Fruit fly (Drosophila melanogaster) whole organism, embryonic: ENCODE measurements around the gene dsx.

Source experiments
- Abd-B ChIP-seq: fragments of 200-800 bp; sonication (Bioruptor generic); optimal IDR thresholded peaks from 2 replicates; lab custom pipeline; 2018; ENCODE audit warnings: missing biosample characterization, mild to moderate bottlenecking, missing genetic modification characterization, moderate library complexity
- Atf6 ChIP-seq: fragments of 200-800 bp; sonication (Bioruptor generic); IDR thresholded peaks from 2 replicates; pipeline ENCODE4 v1.3.6; 2022; ENCODE audit warnings: missing biosample characterization, missing genetic modification characterization
- Awh ChIP-seq: fragments of 200-800 bp; sonication (Bioruptor generic); IDR thresholded peaks from 2 replicates; pipeline ENCODE4, ENCODE4 v1.3.6; 2022; ENCODE audit warnings: missing biosample characterization, missing genetic modification characterization
- BEAF-32 ChIP-seq: fragments of 200-800 bp; sonication (Bioruptor generic); optimal IDR thresholded peaks from 3 replicates; lab custom pipeline; 2017; ENCODE audit warnings: missing biosample characterization, missing genetic modification characterization, mild to moderate bottlenecking, moderate library complexity, missing genetic modification reagents
- Bteb2 ChIP-seq: fragments of 200-800 bp; sonication (Bioruptor generic); optimal IDR thresholded peaks from 2 replicates; lab custom pipeline; 2016; ENCODE audit warnings: missing biosample characterization, missing genetic modification characterization
- CG10543 ChIP-seq: fragments of 200-800 bp; sonication (Bioruptor generic); optimal IDR thresholded peaks from 3 replicates; lab custom pipeline; 2017; ENCODE audit warnings: missing biosample characterization, mild to moderate bottlenecking, missing genetic modification characterization, moderate library complexity
- CG12155 ChIP-seq: fragments of 200-800 bp; sonication (Bioruptor generic); optimal IDR thresholded peaks from 3 replicates; lab custom pipeline; 2016; ENCODE audit warnings: missing biosample characterization, missing genetic modification characterization
- CG12299 ChIP-seq: fragments of 200-800 bp; sonication (Bioruptor generic); optimal IDR thresholded peaks from 2 replicates; lab custom pipeline; 2018; ENCODE audit warnings: missing biosample characterization, mild to moderate bottlenecking, missing genetic modification characterization
- CG14860 ChIP-seq: fragments of 200-800 bp; sonication (Bioruptor generic); IDR thresholded peaks from 3 replicates; pipeline ENCODE4 v1.3.6; 2022; ENCODE audit warnings: missing biosample characterization, missing genetic modification characterization; ENCODE audit not compliant: partially characterized antibody
- CG1529 ChIP-seq: fragments of 200-800 bp; sonication (Bioruptor generic); optimal IDR thresholded peaks from 3 replicates; lab custom pipeline; 2018; ENCODE audit warnings: missing biosample characterization, missing genetic modification characterization
- CG16813 ChIP-seq: fragments of 200-800 bp; sonication (Bioruptor generic); IDR thresholded peaks from 3 replicates; pipeline ENCODE4 v1.3.6; 2022; ENCODE audit warnings: missing biosample characterization, missing genetic modification characterization; ENCODE audit not compliant: partially characterized antibody
- CG17912 ChIP-seq: fragments of 200-800 bp; sonication (Bioruptor generic); optimal IDR thresholded peaks from 2 replicates; lab custom pipeline; 2018; ENCODE audit warnings: missing biosample characterization, mild to moderate bottlenecking, missing genetic modification characterization
- CG32772 ChIP-seq: fragments of 200-800 bp; sonication (Bioruptor generic); IDR thresholded peaks from 2 replicates; pipeline ENCODE4 v1.3.6; 2022; ENCODE audit warnings: missing biosample characterization, missing genetic modification characterization
- CG3407 ChIP-seq: fragments of 200-800 bp; sonication (Bioruptor generic); optimal IDR thresholded peaks from 2 replicates; lab custom pipeline; 2018; ENCODE audit warnings: missing biosample characterization, mild to moderate bottlenecking, missing genetic modification characterization
- CG3995 ChIP-seq: fragments of 200-800 bp; sonication (Bioruptor generic); optimal IDR thresholded peaks from 3 replicates; lab custom pipeline; 2016; ENCODE audit warnings: missing biosample characterization, missing genetic modification characterization
- CG5953 ChIP-seq: fragments of 200-800 bp; sonication (Bioruptor generic); IDR thresholded peaks from 2 replicates; pipeline ENCODE4 v1.3.6; 2022; ENCODE audit warnings: missing biosample characterization, missing genetic modification characterization
- CG7271 ChIP-seq: fragments of 200-800 bp; sonication (Bioruptor generic); optimal IDR thresholded peaks from 2 replicates; lab custom pipeline; 2018; ENCODE audit warnings: missing biosample characterization, mild to moderate bottlenecking, missing genetic modification characterization, moderate library complexity
- CG8944 ChIP-seq: fragments of 200-800 bp; sonication (Bioruptor generic); optimal IDR thresholded peaks from 3 replicates; lab custom pipeline; 2016; ENCODE audit warnings: missing biosample characterization, missing genetic modification characterization
- Camta ChIP-seq: fragments of 200-800 bp; sonication (Bioruptor generic); optimal IDR thresholded peaks from 2 replicates; lab custom pipeline; 2016; ENCODE audit warnings: missing biosample characterization, missing genetic modification characterization
- Chrac-16 ChIP-seq: fragments of 200-800 bp; sonication (Bioruptor generic); optimal IDR thresholded peaks from 3 replicates; lab custom pipeline; 2016; ENCODE audit warnings: missing biosample characterization, missing genetic modification characterization
- Dp ChIP-seq: fragments of 200-800 bp; sonication (Bioruptor generic); optimal IDR thresholded peaks from 2 replicates; lab custom pipeline; 2018; ENCODE audit warnings: missing biosample characterization, mild to moderate bottlenecking, missing genetic modification characterization, moderate library complexity
- E2f2 ChIP-seq: fragments of 200-800 bp; sonication (Bioruptor generic); IDR thresholded peaks from 2 replicates; pipeline ENCODE4 v1.3.6; 2022; ENCODE audit warnings: missing biosample characterization, missing genetic modification characterization
- Ets97D ChIP-seq: fragments of 200-800 bp; sonication (Bioruptor generic); optimal IDR thresholded peaks from 3 replicates; lab custom pipeline; 2016; ENCODE audit warnings: missing biosample characterization, missing genetic modification characterization
- HmgD ChIP-seq: fragments of 200-800 bp; sonication (Bioruptor generic); optimal IDR thresholded peaks from 3 replicates; lab custom pipeline; 2016; ENCODE audit warnings: missing biosample characterization, missing genetic modification characterization
- Hr51 ChIP-seq, 2 experiments: fragments of 200-800 bp; sonication (Bioruptor generic); optimal IDR thresholded peaks; 2 replicates in 1 of 2; 3 replicates in 1 of 2; lab custom pipeline; 2016 to 2018; ENCODE audit warnings: missing biosample characterization in 2 of 2, missing genetic modification characterization in 2 of 2, mild to moderate bottlenecking in 1 of 2, moderate library complexity in 1 of 2
- Lpt ChIP-seq: fragments of >200 bp; optimal IDR thresholded peaks from 2 replicates; lab custom pipeline; 2018; ENCODE audit warnings: missing biosample characterization, missing genetic modification characterization
- Oaz ChIP-seq: fragments of 200-800 bp; sonication (Bioruptor generic); IDR thresholded peaks from 2 replicates; pipeline ENCODE4 v1.3.6; 2022; ENCODE audit warnings: missing biosample characterization, missing genetic modification characterization
- Ptx1 ChIP-seq: fragments of 200-800 bp; sonication (Bioruptor generic); IDR thresholded peaks from 2 replicates; pipeline ENCODE4 v1.3.6; 2022; ENCODE audit warnings: missing biosample characterization, missing genetic modification characterization
- Sry-β ChIP-seq: fragments of 200-800 bp; sonication (Bioruptor generic); optimal IDR thresholded peaks from 2 replicates; lab custom pipeline; 2018; ENCODE audit warnings: missing biosample characterization, mild to moderate bottlenecking, missing genetic modification characterization, moderate library complexity
- Xbp1 ChIP-seq: fragments of 200-800 bp; sonication (Bioruptor generic); optimal IDR thresholded peaks from 3 replicates; lab custom pipeline; 2016; ENCODE audit warnings: missing biosample characterization, mild to moderate bottlenecking, missing genetic modification characterization
- Xrp1 ChIP-seq: fragments of 200-800 bp; sonication (Bioruptor generic); IDR thresholded peaks from 2 replicates; pipeline ENCODE4 v1.3.6; 2022; ENCODE audit warnings: missing biosample characterization, missing genetic modification characterization
- YL-1 ChIP-seq: fragments of 200-800 bp; sonication (Bioruptor generic); optimal IDR thresholded peaks from 3 replicates; lab custom pipeline; 2017; ENCODE audit warnings: missing biosample characterization, mild to moderate bottlenecking, missing genetic modification characterization
- ab ChIP-seq: fragments of 200-800 bp; sonication (Bioruptor generic); optimal IDR thresholded peaks from 2 replicates; lab custom pipeline; 2016; ENCODE audit warnings: missing biosample characterization, missing genetic modification characterization
- chinmo ChIP-seq: fragments of 200-800 bp; sonication (Bioruptor generic); IDR thresholded peaks from 4 replicates; pipeline ENCODE4 v1.3.6; 2022; ENCODE audit warnings: missing biosample characterization, missing genetic modification characterization; ENCODE audit not compliant: partially characterized antibody
- ems ChIP-seq: fragments of 200-800 bp; sonication (Bioruptor generic); optimal IDR thresholded peaks from 3 replicates; lab custom pipeline; 2016; ENCODE audit warnings: missing biosample characterization, missing genetic modification characterization
- fu2 ChIP-seq: fragments of 200-800 bp; sonication (Bioruptor generic); optimal IDR thresholded peaks from 2 replicates; lab custom pipeline; 2016; ENCODE audit warnings: missing biosample characterization, missing genetic modification characterization
- gcm2 ChIP-seq: fragments of 200-800 bp; sonication (Bioruptor generic); optimal IDR thresholded peaks from 2 replicates; lab custom pipeline; 2016; ENCODE audit warnings: missing biosample characterization, missing genetic modification characterization
- gt ChIP-seq: fragments of 200-800 bp; sonication (Bioruptor generic); IDR thresholded peaks from 2 replicates; pipeline ENCODE4 v1.3.6; 2022; ENCODE audit warnings: missing biosample characterization, missing genetic modification characterization
- inv ChIP-seq: fragments of 200-800 bp; sonication (Bioruptor generic); IDR thresholded peaks from 2 replicates; pipeline ENCODE4 v1.3.6; 2022; ENCODE audit warnings: missing biosample characterization, missing genetic modification characterization; ENCODE audit not compliant: partially characterized antibody
- jumu ChIP-seq: fragments of 200-800 bp; sonication (Bioruptor generic); optimal IDR thresholded peaks from 3 replicates; lab custom pipeline; 2016; ENCODE audit warnings: missing biosample characterization, missing genetic modification characterization
- lab ChIP-seq: fragments of 200-800 bp; sonication (Bioruptor generic); optimal IDR thresholded peaks from 3 replicates; lab custom pipeline; 2017; ENCODE audit warnings: missing biosample characterization, missing genetic modification characterization, mild to moderate bottlenecking, moderate library complexity, missing genetic modification reagents
- lola ChIP-seq, 3 experiments: fragments of >200 bp in 2 of 3; fragments of 200-800 bp in 1 of 3; sonication (Bioruptor generic) in 1 of 3; optimal IDR thresholded peaks; 2 replicates each; lab custom pipeline; 2017 to 2019; ENCODE audit warnings: missing biosample characterization in 3 of 3, missing genetic modification characterization in 3 of 3, mild to moderate bottlenecking in 1 of 3, moderate library complexity in 1 of 3
- nerfin-2 ChIP-seq: fragments of 200-800 bp; sonication (Bioruptor generic); IDR thresholded peaks from 2 replicates; pipeline ENCODE4 v1.3.6; 2022; ENCODE audit warnings: missing biosample characterization, missing genetic modification characterization; ENCODE audit not compliant: partially characterized antibody
- nmo ChIP-seq: fragments of 200-800 bp; sonication (Bioruptor generic); optimal IDR thresholded peaks from 2 replicates; lab custom pipeline; 2018; ENCODE audit warnings: missing biosample characterization, mild to moderate bottlenecking, missing genetic modification characterization, moderate library complexity
- onecut ChIP-seq: fragments of 200-800 bp; sonication (Bioruptor generic); IDR thresholded peaks from 2 replicates; pipeline ENCODE4 v1.3.6; 2022; ENCODE audit warnings: missing biosample characterization, missing genetic modification characterization
- phol ChIP-seq: fragments of 200-800 bp; sonication (Bioruptor generic); optimal IDR thresholded peaks from 3 replicates; lab custom pipeline; 2018; ENCODE audit warnings: missing biosample characterization, mild to moderate bottlenecking, missing genetic modification characterization, moderate library complexity
- pum ChIP-seq: fragments of 200-800 bp; sonication (Bioruptor generic); optimal IDR thresholded peaks from 2 replicates; lab custom pipeline; 2016; ENCODE audit warnings: missing biosample characterization, missing genetic modification characterization
- pzg ChIP-seq: fragments of 200-800 bp; sonication (Bioruptor generic); optimal IDR thresholded peaks from 3 replicates; lab custom pipeline; 2018; ENCODE audit warnings: missing biosample characterization, mild to moderate bottlenecking, missing genetic modification characterization, moderate library complexity
- tgo ChIP-seq: fragments of 200-800 bp; sonication (Bioruptor generic); IDR thresholded peaks from 3 replicates; pipeline ENCODE4 v1.3.6; 2022; ENCODE audit warnings: missing biosample characterization, missing genetic modification characterization
- wor ChIP-seq: fragments of 200-800 bp; sonication (Bioruptor generic); IDR thresholded peaks from 2 replicates; pipeline ENCODE4 v1.3.6; 2022; ENCODE audit warnings: missing biosample characterization, missing genetic modification characterization
- zen ChIP-seq: fragments of 200-800 bp; sonication (Bioruptor generic); optimal IDR thresholded peaks from 3 replicates; lab custom pipeline; 2018; ENCODE audit warnings: missing biosample characterization, mild to moderate bottlenecking, missing genetic modification characterization, moderate library complexity

Gene dsx

dm6 chr3R:7913139-7913538, 54.1 kb downstream of the dsx start, which contains the start of gene Rfk (continued):
- TF ChIP-seq gt (GFP tag; lab: Robert Waterston, UW) (no peak), CG10543 (GFP tag; lab: Kevin White, UChicago) (no peak), Lpt (GFP tag; lab: Kevin White, UChicago) (no peak), lola (GFP tag; optimal IDR thresholded peaks at IDR 0.05; lab: Kevin White, UChicago) (no peak), CG5953 (GFP tag; lab: Robert Waterston, UW) (no peak), Xbp1 (peak; percentile 34), Atf6 (GFP tag; lab: Robert Waterston, UW) (no peak), jumu (GFP tag; lab: Kevin White, UChicago) (no peak), E2f2 (peak; percentile 63), Chrac-16 (GFP tag; lab: Kevin White, UChicago) (no peak), ems (GFP tag; lab: Kevin White, UChicago) (no peak), CG14860 (GFP tag; lab: Robert Waterston, UW) (no peak), CG3995 (no peak), wor (no peak), lab (GFP tag; lab: Kevin White, UChicago) (no peak), CG7271 (tag; lab: Kevin White, UChicago) (no peak), Dp (peak; percentile 52), Abd-B (peak; percentile 43), fu2 (GFP tag; lab: Kevin White, UChicago) (no peak), YL-1 (GFP tag; lab: Kevin White, UChicago) (no peak), CG12299 (tag; lab: Kevin White, UChicago) (no peak), Xrp1 (GFP tag; lab: Robert Waterston, UW) (no peak), CG17912 (GFP tag; lab: Kevin White, UChicago) (no peak), Camta (no peak), Hr51 (GFP tag; optimal IDR thresholded peaks at IDR 0.05; lab: Kevin White, UChicago) (no peak), CG16813 (GFP tag; lab: Robert Waterston, UW) (peak; percentile 33; the same call in 1 of the 3 replicates), nerfin-2 (GFP tag; lab: Robert Waterston, UW) (no peak), gcm2 (GFP tag; lab: Kevin White, UChicago) (no peak), pzg (GFP tag; lab: Kevin White, UChicago) (peak; percentile 55), Ptx1 (GFP tag; lab: Robert Waterston, UW) (0 out of 2 replicates have a peak, but pooled peaks have one; percentile 28), CG1529 (no peak), Oaz (GFP tag; lab: Robert Waterston, UW) (no peak), Awh (GFP tag; lab: Robert Waterston, UW) (no peak), ab (GFP tag; lab: Kevin White, UChicago) (no peak), tgo (GFP tag; lab: Robert Waterston, UW) (no peak), CG12155 (GFP tag; lab: Kevin White, UChicago) (peak; percentile 9), Bteb2 (GFP tag; lab: Kevin White, UChicago) (peak; percentile 36), onecut (GFP tag; lab: Robert Waterston, UW) (no peak), chinmo (no peak), Sry-β (GFP tag; lab: Kevin White, UChicago) (peak; percentile 55), inv (GFP tag; lab: Robert Waterston, UW) (no peak), BEAF-32 (peak; percentile 29), Ets97D (GFP tag; lab: Kevin White, UChicago) (peak; percentile 41), nmo (GFP tag; lab: Kevin White, UChicago) (peak; percentile 35), HmgD (GFP tag; lab: Kevin White, UChicago) (peak; percentile 2), phol (tag; lab: Kevin White, UChicago) (peak; percentile 40), zen (tag; lab: Kevin White, UChicago) (peak; percentile 53), CG3407 (GFP tag; lab: Kevin White, UChicago) (no peak), CG8944 (GFP tag; lab: Kevin White, UChicago) (no peak), CG32772 (GFP tag; lab: Robert Waterston, UW) (peak; percentile 33; the same call in 1 of the 2 replicates), pum (GFP tag; lab: Kevin White, UChicago) (no peak)
